Worm (Caenorhabditis elegans) whole organism, L1 larva: ENCODE data around the gene rabs-5.
A peak's percentile ranks its signal among the peaks of the same experiment; 100 is the strongest.

Source experiments
- C34B4.2 ChIP-seq: sonication (generic microtip); optimal IDR thresholded peaks from 2 replicates; lab custom pipeline; 2017; ENCODE audit warnings: mild to moderate bottlenecking, missing genetic modification characterization, missing compliant biosample characterization
- ceh-88 ChIP-seq: fragments of 200-800 bp; sonication (Bioruptor generic); IDR thresholded peaks from 2 replicates; pipeline ENCODE4 v1.3.6; 2022; ENCODE audit warnings: missing genetic modification characterization, missing compliant biosample characterization
- mep-1 ChIP-seq: fragments of 150-350 bp; optimal IDR thresholded peaks from 2 replicates; lab custom pipeline; 2014; ENCODE audit warnings: missing biosample characterization, missing genetic modification characterization
- nhr-71 ChIP-seq: sonication (generic microtip); optimal IDR thresholded peaks from 2 replicates; lab custom pipeline; 2016; ENCODE audit warnings: mild to moderate bottlenecking, missing genetic modification characterization, moderate library complexity, missing compliant biosample characterization
- unc-62 ChIP-seq: fragments of 150-350 bp; optimal IDR thresholded peaks from 2 replicates; lab custom pipeline; 2014; ENCODE audit warnings: missing biosample characterization, missing genetic modification reagents, missing genetic modification characterization

ce11 chrIV:8151721-8152120 is 44.3 kb upstream of the rabs-5 start:
- peak; percentile 32 for TF ChIP-seq nhr-71 (tag; lab: Kevin White, UChicago)
- no peak for TF ChIP-seq unc-62 (GFP tag; lab: Kevin White, UChicago)
- no peak for TF ChIP-seq ceh-88
- no peak for TF ChIP-seq mep-1 (tag; lab: Kevin White, UChicago)
- TF ChIP-seq C34B4.2 (tag; lab: Kevin White, UChicago), result no peak
